Worm (Caenorhabditis elegans): ENCODE results near the gene ccep-135.

Gene ccep-135

DNA sequence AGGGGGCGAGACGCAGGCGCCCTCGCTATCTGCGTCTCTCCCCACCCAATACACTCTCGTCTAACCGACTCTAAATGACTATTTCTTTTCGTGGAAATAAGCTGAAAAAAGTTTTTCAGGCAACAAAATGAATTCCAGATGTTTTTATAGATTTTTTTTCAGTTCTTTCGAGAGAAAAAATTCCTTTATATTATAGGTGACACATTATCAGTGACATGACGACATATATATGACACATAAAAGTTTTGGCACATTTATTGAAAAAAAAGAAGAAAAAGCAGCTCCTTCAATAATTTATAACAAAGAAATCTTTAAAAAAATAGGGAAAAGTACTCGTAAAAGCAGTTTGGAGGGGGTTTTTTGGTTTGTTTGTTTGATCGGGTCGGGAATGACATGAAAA is 31.4 kb upstream of the ccep-135 start, which contains the start of gene fipr-29:
fipr-29 (minus strand) TSS at position 101 of the 400 bp plus-strand sequence.
- TF ChIP-seq C06A6.2 (GFP tag; conservative IDR thresholded peaks at IDR 0.05) (no peak), hmg-1.2 (GFP tag; IDR thresholded peaks at IDR 0.05) (peak; percentile 56; the same call in 1 of the 2 replicates)

DNA sequence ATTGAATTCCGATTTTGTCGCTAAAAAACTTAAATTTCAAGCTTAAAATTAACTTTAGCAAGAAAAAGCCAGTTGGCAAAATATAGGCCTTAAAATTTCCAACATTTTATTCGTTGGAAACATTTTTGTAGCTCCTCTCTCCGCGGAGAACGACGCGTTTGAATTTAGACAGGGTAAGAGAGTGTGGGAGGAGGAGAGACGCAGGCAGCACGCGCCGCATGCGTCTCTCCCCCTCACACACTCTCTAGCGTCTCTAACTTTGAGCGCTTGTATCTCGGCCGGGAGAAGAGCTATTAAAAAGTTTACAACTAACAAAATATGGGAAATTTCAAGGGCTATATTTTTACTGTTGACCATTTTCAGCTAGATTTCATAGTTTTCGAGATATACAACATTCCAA is 30.4 kb upstream of the ccep-135 start:
- TF ChIP-seq madf-3 (GFP tag; IDR thresholded peaks at IDR 0.05) (peak; percentile 44; the same call in 1 of the 2 replicates), hmg-1.2 (GFP tag; IDR thresholded peaks at IDR 0.05) (peak; percentile 93), ztf-25 (GFP tag; IDR thresholded peaks at IDR 0.05) (no peak), repo-1 (tag; optimal IDR thresholded peaks at IDR 0.05) (no peak), hlh-26 (GFP tag; conservative IDR thresholded peaks at IDR 0.05) (no peak)

DNA sequence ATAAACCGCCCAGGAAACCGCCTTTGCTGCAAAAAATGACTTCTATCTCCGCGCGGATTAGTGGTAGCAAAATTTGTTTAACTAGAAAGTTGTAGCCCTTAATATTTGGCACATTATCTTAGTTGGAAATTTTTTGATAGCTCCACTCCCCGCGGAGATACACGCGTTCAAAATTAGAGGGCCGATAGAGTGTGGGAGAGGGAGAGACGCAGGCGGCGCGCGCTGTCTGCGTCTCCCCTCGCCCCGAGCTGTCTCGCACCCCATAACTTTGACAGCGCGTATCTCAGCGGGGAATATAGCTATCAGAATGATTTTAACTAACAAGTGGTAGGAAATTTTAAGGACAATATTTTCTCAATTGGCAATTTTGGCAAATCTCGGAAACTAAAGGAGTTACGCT is 28.6 kb upstream of the ccep-135 start:
- TF ChIP-seq zfh-2 (GFP tag; conservative IDR thresholded peaks at IDR 0.05) (peak; percentile 56), ceh-40 (GFP tag; IDR thresholded peaks at IDR 0.05) (no peak), B0035.1 (tag; optimal IDR thresholded peaks at IDR 0.05) (no peak), C17E4.6 (GFP tag; IDR thresholded peaks at IDR 0.05) (no peak), sea-2 (GFP tag; IDR thresholded peaks at IDR 0.05) (no peak), ccch-3 (GFP tag; optimal IDR thresholded peaks at IDR 0.05) (no peak), lag-1 (GFP tag; IDR thresholded peaks at IDR 0.05) (no peak), lir-1 (GFP tag; conservative IDR thresholded peaks at IDR 0.05) (no peak), Y56A3A.18 (GFP tag; IDR thresholded peaks at IDR 0.05) (no peak), aptf-3 (GFP tag; IDR thresholded peaks at IDR 0.05) (no peak), hmg-1.2 (GFP tag; IDR thresholded peaks at IDR 0.05) (peak; percentile 85), lin-26 (GFP tag; IDR thresholded peaks at IDR 0.05) (no peak), madf-3 (GFP tag; IDR thresholded peaks at IDR 0.05) (no peak), nhr-120 (GFP tag; IDR thresholded peaks at IDR 0.05) (no peak), ZK185.1 (tag; optimal IDR thresholded peaks at IDR 0.05; ENCODE audit: poor library complexity, severe bottlenecking) (no peak), B0261.1 (tag; optimal IDR thresholded peaks at IDR 0.05) (no peak), pbrm-1 (GFP tag; IDR thresholded peaks at IDR 0.05) (no peak)

DNA sequence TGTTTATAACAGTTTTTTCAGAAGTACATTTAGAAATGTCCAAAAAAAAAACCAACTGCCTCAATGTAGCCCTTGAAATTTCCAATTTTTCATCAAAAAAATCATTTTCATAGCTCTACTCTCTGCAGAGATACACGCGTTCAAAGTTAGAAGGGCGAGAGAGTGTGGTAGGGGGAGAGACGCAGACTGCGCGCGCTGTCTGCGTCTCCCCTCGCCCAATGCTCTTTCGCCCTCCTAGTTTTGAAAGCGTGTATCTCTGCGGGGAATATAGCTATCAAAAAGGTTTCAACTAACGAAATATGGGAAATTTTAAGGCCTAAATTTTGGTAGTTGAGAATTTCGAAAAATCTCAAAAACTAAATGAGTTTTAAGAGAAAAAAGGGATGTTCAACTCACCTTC is 28.1 kb upstream of the ccep-135 start:
- TF ChIP-seq nfya-1 (tag; optimal IDR thresholded peaks at IDR 0.05; ENCODE audit: borderline replicate concordance, insufficient read depth): no peak
- no peak for TF ChIP-seq him-1 (tag; optimal IDR thresholded peaks at IDR 0.05)
- no peak for TF ChIP-seq F57C9.4 (tag; optimal IDR thresholded peaks at IDR 0.05)
- no peak for TF ChIP-seq bed-2 (GFP tag; IDR thresholded peaks at IDR 0.05)
- no peak for TF ChIP-seq F39B2.1 (GFP tag; IDR thresholded peaks at IDR 0.05)
- peak; percentile 91 for TF ChIP-seq hmg-1.2 (GFP tag; IDR thresholded peaks at IDR 0.05)

DNA sequence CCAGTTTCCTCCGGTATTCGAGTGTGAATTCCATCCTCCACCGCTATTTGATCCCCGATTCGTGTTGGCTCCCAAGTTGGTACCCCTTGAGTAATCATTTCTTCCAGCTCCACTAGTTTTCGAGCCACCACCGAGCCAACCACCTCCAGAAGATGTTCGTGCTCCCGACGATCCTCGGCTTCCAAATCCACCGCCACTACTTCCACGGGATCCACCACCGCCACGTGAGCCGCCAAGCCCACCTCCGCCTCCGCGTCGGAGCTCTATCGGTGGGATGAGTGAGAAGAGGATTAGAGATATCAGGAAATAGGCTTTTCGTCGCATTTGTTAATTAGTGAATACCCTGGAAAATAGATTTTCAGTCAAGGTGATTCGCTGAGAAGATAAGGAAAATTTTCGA is 27.7 kb upstream of the ccep-135 start, which contains the start of gene H06I04.6:
H06I04.6 (minus strand) TSS at position 345 of the 400 bp plus-strand sequence.
- TF ChIP-seq egrh-3 (GFP tag; IDR thresholded peaks at IDR 0.05) (peak; percentile 45; the same call in 1 of the 2 replicates), zfh-2 (GFP tag; conservative IDR thresholded peaks at IDR 0.05) (peak; percentile 74; the same call in 1 of the 2 replicates), F57C9.4 (tag; optimal IDR thresholded peaks at IDR 0.05) (no peak), nfya-1 (tag; optimal IDR thresholded peaks at IDR 0.05; ENCODE audit: borderline replicate concordance, insufficient read depth) (no peak)

DNA sequence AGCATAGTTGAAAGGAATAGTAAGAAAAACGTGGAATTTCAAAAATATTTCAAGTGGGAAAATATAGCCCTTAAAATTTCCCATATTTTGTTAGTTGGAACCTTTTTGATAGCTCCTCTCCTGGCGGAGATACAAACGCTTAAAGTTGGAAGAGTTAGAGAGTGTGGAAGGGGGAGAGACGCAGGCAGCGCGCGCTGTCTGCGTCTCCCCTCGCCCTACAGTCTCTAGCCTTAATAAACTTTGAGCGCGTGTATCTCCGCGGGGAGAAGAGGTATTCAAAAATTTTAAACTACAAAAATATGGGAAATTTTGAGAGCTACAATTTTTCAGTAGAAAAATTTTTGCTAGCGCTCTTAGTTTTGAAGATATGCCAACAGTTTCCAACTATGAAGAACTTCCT is 27.1 kb upstream of the ccep-135 start:
- TF ChIP-seq hmg-1.2 (GFP tag; IDR thresholded peaks at IDR 0.05) (peak; percentile 95), nhr-27 (tag; optimal IDR thresholded peaks at IDR 0.05) (no peak)
